Worm (Caenorhabditis elegans): ENCODE measurements around the gene T01B7.5.

DNA sequence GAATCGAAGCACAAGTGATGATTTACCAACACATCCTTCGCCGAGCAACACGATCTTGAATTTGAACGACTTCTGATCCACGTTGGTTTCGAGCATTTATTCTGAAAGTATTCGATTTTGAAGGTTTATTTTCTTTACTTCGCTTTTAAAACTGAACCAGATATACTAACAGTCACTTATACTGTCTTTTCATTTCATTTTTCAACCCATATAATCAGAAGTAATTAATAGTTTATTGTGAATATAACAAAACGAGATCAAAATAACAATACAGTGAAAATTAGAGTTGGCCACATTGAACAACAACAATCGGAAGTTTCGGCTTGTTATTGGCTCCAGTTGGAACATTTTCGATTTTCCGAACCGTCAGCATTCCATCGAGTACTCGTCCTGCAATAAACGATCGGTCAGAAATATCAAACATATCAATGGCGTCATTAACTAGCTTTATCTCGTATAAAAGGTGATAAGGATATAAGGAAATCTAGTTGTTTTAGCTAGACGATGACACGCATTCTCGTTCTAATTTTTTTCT lies 1.6 kb upstream of the T01B7.5 start, which contains the start of the genes rab-21 and T01B7.13:
- TF ChIP-seq ztf-29 (GFP tag; IDR thresholded peaks at IDR 0.05) (no peak), ref-1 (GFP tag; conservative IDR thresholded peaks at IDR 0.05) (no peak), tab-1 (GFP tag; IDR thresholded peaks at IDR 0.05) (no peak), ztf-23 (GFP tag; IDR thresholded peaks at IDR 0.05) (no peak)
